Worm (Caenorhabditis elegans): ENCODE measurements around the gene C01G5.5.
A peak's percentile ranks its signal among the peaks of the same experiment; 100 is the strongest.

DNA sequence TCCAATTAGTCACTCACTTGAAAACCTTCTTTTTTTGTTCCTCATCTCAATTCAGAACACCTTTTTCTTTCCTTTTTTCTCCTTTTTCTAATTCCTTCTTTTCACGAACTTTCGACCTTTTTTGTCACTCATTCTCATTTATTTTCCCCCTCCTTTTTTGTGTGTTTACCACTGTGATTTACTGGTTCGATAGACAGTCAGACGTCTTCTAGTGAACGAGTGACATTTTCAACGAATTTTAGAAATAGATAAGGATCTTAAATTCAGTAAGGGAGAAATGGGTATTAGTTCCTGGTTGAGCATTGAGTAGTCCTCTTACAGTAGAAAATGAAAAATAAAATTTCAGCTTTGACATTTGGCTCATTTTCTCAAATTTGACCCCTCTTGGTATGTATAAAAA lies 32.5 kb upstream of the C01G5.5 start:
- TF ChIP-seq fos-1 (tag; optimal IDR thresholded peaks at IDR 0.05): no peak
- TF ChIP-seq ztf-11 (tag; optimal IDR thresholded peaks at IDR 0.05): no peak
- TF ChIP-seq lsy-12 (tag; optimal IDR thresholded peaks at IDR 0.05): no peak
- TF ChIP-seq elt-1 (tag; optimal IDR thresholded peaks at IDR 0.05): peak; percentile 74
- TF ChIP-seq snpc-4 (tag; optimal IDR thresholded peaks at IDR 0.05): no peak
- TF ChIP-seq ztf-4 (tag; optimal IDR thresholded peaks at IDR 0.05): no peak
- no peak for TF ChIP-seq tbx-2 (tag; optimal IDR thresholded peaks at IDR 0.05)
